Worm (Caenorhabditis elegans) whole organism, young adult: ENCODE data around the gene C33D9.10.

Experiments
- ama-1 ChIP-seq, 3 experiments: fragments of 150-350 bp in 1 of 3; sonication (generic microtip) in 2 of 3; optimal IDR thresholded peaks; 2 replicates each; lab custom pipeline; 2014 to 2018; ENCODE audit warnings: missing biosample characterization in 2 of 3, missing genetic modification characterization in 2 of 3, missing genetic modification reagents in 2 of 3
- ztf-22 ChIP-seq: fragments of 200-800 bp; sonication (Bioruptor generic); optimal IDR thresholded peaks from 2 replicates; lab custom pipeline; 2018; ENCODE audit warnings: mild to moderate bottlenecking, missing genetic modification characterization, moderate library complexity, missing compliant biosample characterization

DNA sequence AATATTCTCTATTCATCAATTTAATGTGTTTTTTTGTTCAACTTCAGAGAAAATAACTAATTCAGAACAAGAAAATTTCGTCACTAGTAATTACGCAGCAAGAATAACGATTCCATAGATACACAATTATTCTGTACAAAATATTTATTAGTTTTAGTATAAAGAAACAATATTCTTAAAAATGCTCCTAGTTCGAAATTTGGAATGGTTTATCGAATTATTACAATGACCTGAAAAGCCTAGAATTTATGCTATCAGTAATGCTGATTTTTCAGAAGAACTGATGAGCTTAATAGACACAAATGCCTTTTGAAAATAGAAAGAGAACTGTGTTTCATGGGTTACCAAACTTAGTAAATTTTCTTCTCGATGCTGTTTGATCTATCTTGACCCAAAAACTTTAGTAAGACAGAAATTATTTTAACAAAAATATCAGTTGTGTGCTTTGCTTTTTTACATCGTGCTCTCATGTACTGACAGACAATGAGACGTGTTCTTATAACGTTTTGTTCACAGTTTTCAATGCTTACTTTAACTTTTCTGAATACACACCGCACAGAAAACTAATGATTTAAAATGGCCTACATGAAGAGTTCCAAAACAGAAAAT is 38.2 kb upstream of the C33D9.10 start:
- TF ChIP-seq ztf-22 (GFP tag; lab: Kevin White, UChicago) (no peak), ama-1 (optimal IDR thresholded peaks at IDR 0.05; lab: Kevin White, UChicago) (peak; percentile 32), ama-1 (GFP tag; optimal IDR thresholded peaks at IDR 0.05; lab: Kevin White, UChicago) (no peak)
